Worm (Caenorhabditis elegans) whole organism, midembryonic: ENCODE measurements around the gene nono-1.
A peak's percentile ranks its signal among the peaks of the same experiment; 100 is the strongest.

Experiments used
- T22C8.4 ChIP-seq: fragments of 200-800 bp; sonication (Bioruptor generic); IDR thresholded peaks from 2 replicates; pipeline ENCODE4 v1.3.6; 2022; ENCODE audit warnings: missing genetic modification characterization, missing compliant biosample characterization
- cog-1 ChIP-seq: sonication (generic microtip); optimal IDR thresholded peaks from 2 replicates; lab custom pipeline; 2016; ENCODE audit warnings: missing genetic modification characterization, missing compliant biosample characterization
- flt-1 ChIP-seq: fragments of 200-800 bp; sonication (Bioruptor generic); IDR thresholded peaks from 2 replicates; pipeline ENCODE4 v1.3.6; 2022; ENCODE audit warnings: missing genetic modification characterization, missing compliant biosample characterization
- klf-2 ChIP-seq: fragments of 200-800 bp; sonication (Bioruptor generic); conservative IDR thresholded peaks from 2 replicates; pipeline ENCODE4 v1.3.6; 2022; ENCODE audit warnings: missing genetic modification reagents, missing genetic modification characterization, missing compliant biosample characterization
- med-1 ChIP-seq: sonication (generic microtip); optimal IDR thresholded peaks from 2 replicates; lab custom pipeline; 2017; ENCODE audit warnings: missing genetic modification characterization, mild to moderate bottlenecking, missing compliant biosample characterization, antibody characterized with exemption, missing genetic modification reagents; ENCODE audit not compliant: insufficient read depth
- ref-1 ChIP-seq: fragments of 200-800 bp; sonication (Bioruptor generic); conservative IDR thresholded peaks from 2 replicates; pipeline ENCODE4 v1.3.6; 2022; ENCODE audit warnings: missing genetic modification reagents, missing genetic modification characterization, missing compliant biosample characterization
- tab-1 ChIP-seq: fragments of 200-800 bp; sonication (Bioruptor generic); IDR thresholded peaks from 2 replicates; pipeline ENCODE4 v1.3.6; 2022; ENCODE audit warnings: missing genetic modification characterization, missing compliant biosample characterization
- ztf-23 ChIP-seq: fragments of 200-800 bp; sonication (Bioruptor generic); IDR thresholded peaks from 2 replicates; pipeline ENCODE4 v1.3.6; 2022; ENCODE audit warnings: missing genetic modification reagents, missing genetic modification characterization, missing compliant biosample characterization
- ztf-29 ChIP-seq: fragments of 200-800 bp; sonication (Bioruptor generic); IDR thresholded peaks from 2 replicates; pipeline ENCODE4 v1.3.6; 2022; ENCODE audit warnings: missing genetic modification reagents, missing genetic modification characterization, missing compliant biosample characterization

nono-1 gene

DNA sequence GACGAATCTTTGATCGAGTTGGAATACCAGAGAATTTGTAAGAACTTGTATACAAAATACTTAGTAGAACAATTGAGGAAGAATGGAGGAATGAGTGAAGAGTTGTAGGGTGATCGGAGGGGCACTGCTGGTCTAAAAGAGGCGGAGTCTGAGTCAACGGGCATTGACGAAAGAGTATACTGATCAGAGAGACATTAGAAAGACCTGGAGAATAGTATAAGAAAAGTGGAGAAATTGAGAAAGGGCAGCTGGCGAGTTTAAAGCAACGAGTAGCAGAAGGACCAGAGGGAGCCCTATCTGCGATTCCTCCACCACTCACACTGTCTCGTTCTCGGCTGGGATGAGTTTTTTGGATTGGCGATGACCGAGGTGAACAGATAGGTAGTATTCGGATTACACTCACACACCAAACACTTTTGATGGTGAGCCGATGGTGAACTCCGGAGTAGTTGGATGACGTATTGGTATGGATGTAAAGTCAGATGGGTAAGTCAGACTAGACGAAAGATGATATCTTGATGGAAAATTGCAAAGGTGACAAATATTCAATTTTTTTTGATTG, 26.5 kb downstream of the nono-1 start, which contains the start of gene EGAP1.5:
TSS of gene EGAP1.5 (plus strand) at position 289 of the 562 bp plus-strand sequence.
- TF ChIP-seq klf-2: no peak
- no peak for TF ChIP-seq ztf-23 (GFP tag; lab: Robert Waterston, UW)
- TF ChIP-seq ztf-29 (GFP tag; lab: Robert Waterston, UW): no peak
- TF ChIP-seq tab-1: 0 out of 2 replicates have a peak, but pooled peaks have one; percentile 23
- TF ChIP-seq ref-1: no peak
- TF ChIP-seq cog-1 (tag; lab: Kevin White, UChicago): no peak

- no peak for TF ChIP-seq cog-1 (tag; lab: Kevin White, UChicago)
- no peak for TF ChIP-seq ref-1
- TF ChIP-seq klf-2: no peak
- TF ChIP-seq ztf-23 (GFP tag; lab: Robert Waterston, UW): no peak
- no peak for TF ChIP-seq T22C8.4 (GFP tag; lab: Robert Waterston, UW)
- TF ChIP-seq flt-1 (GFP tag; lab: Robert Waterston, UW): no peak
- no peak for TF ChIP-seq ztf-29 (GFP tag; lab: Robert Waterston, UW)
- no peak for TF ChIP-seq tab-1
- no peak for TF ChIP-seq med-1 (GFP tag; lab: Kevin White, UChicago)
These were observed 27.4 kb downstream of the nono-1 start for ce11 chrIII:5930659-5931058.

ce11 chrIII:5925724-5926123, 32.3 kb downstream of the nono-1 start, which contains the start of the genes dnc-2 and bcl-7:
TSS of gene dnc-2 (minus strand) at chrIII:5925756.
TSS of gene bcl-7 (plus strand) at chrIII:5926086.
- TF ChIP-seq T22C8.4 (GFP tag; lab: Robert Waterston, UW): no peak
- TF ChIP-seq med-1 (GFP tag; lab: Kevin White, UChicago): no peak
- TF ChIP-seq ref-1: no peak
- TF ChIP-seq ztf-23 (GFP tag; lab: Robert Waterston, UW): no peak
- no peak for TF ChIP-seq cog-1 (tag; lab: Kevin White, UChicago)
- TF ChIP-seq tab-1: no peak
- no peak for TF ChIP-seq klf-2
- no peak for TF ChIP-seq ztf-29 (GFP tag; lab: Robert Waterston, UW)
- TF ChIP-seq flt-1 (GFP tag; lab: Robert Waterston, UW): no peak

ce11 chrIII:5922236-5922635, 35.8 kb downstream of the nono-1 start:
- TF ChIP-seq ref-1: no peak
- no peak for TF ChIP-seq tab-1
- no peak for TF ChIP-seq ztf-23 (GFP tag; lab: Robert Waterston, UW)
- no peak for TF ChIP-seq T22C8.4 (GFP tag; lab: Robert Waterston, UW)
- TF ChIP-seq klf-2: no peak
- no peak for TF ChIP-seq flt-1 (GFP tag; lab: Robert Waterston, UW)
- TF ChIP-seq med-1 (GFP tag; lab: Kevin White, UChicago): no peak
- TF ChIP-seq ztf-29 (GFP tag; lab: Robert Waterston, UW): no peak
- TF ChIP-seq cog-1 (tag; lab: Kevin White, UChicago): no peak

- no peak for TF ChIP-seq ref-1
These were observed 36.9 kb downstream of the nono-1 start for ce11 chrIII:5921067-5921678.

DNA sequence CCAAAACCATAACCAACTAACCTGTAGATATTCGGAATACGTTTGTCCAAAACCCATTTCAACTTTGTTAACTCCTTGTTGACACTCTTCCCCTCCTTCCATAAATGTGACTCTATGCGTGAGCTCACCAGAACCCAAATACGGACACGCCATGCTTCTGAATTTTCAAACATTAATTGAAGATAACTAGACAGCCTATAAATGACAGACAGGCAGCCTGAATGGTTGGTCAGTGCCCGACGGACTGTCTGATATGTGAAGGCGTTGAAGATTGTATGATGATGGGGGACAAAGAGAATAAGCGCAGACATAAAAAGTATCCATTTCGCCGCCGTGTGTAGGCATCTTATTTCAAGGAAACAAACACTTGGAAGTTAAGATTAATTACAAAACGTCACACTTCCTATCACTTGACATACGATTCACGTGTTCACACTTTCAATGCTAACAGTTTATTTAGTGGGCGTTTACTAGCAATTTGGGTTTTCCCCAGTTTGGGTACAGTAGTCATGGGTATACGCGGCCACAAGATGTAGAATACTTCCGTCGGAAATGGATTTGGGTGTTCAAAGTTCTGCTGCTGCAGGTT, 38.2 kb downstream of the nono-1 start, which contains the start of the genes tdo-2 and C28H8.2:
TSS of gene tdo-2 (minus strand) at position 157 of the 589 bp plus-strand sequence.
TSS of gene C28H8.2 (plus strand) at position 524 of the 589 bp plus-strand sequence.
- TF ChIP-seq flt-1 (GFP tag; lab: Robert Waterston, UW) (no peak), tab-1 (no peak), klf-2 (no peak), T22C8.4 (GFP tag; lab: Robert Waterston, UW) (no peak), med-1 (GFP tag; lab: Kevin White, UChicago) (no peak), ztf-23 (GFP tag; lab: Robert Waterston, UW) (no peak), ztf-29 (GFP tag; lab: Robert Waterston, UW) (no peak), cog-1 (tag; lab: Kevin White, UChicago) (no peak), ref-1 (no peak)

ce11 chrIII:5917365-5917958, 40.6 kb downstream of the nono-1 start:
- no peak for TF ChIP-seq ref-1
- TF ChIP-seq ztf-23 (GFP tag; lab: Robert Waterston, UW): no peak
- no peak for TF ChIP-seq tab-1
- no peak for TF ChIP-seq ztf-29 (GFP tag; lab: Robert Waterston, UW)
- TF ChIP-seq cog-1 (tag; lab: Kevin White, UChicago): no peak
- no peak for TF ChIP-seq med-1 (GFP tag; lab: Kevin White, UChicago)
- no peak for TF ChIP-seq klf-2

ce11 chrIII:5915926-5916325, 42.1 kb downstream of the nono-1 start:
- TF ChIP-seq cog-1 (tag; lab: Kevin White, UChicago): no peak
- TF ChIP-seq flt-1 (GFP tag; lab: Robert Waterston, UW): no peak
- TF ChIP-seq ref-1: no peak
- no peak for TF ChIP-seq med-1 (GFP tag; lab: Kevin White, UChicago)
- TF ChIP-seq ztf-29 (GFP tag; lab: Robert Waterston, UW): no peak
- no peak for TF ChIP-seq ztf-23 (GFP tag; lab: Robert Waterston, UW)
- no peak for TF ChIP-seq tab-1
- TF ChIP-seq klf-2: no peak
- no peak for TF ChIP-seq T22C8.4 (GFP tag; lab: Robert Waterston, UW)

- TF ChIP-seq tab-1: no peak
- no peak for TF ChIP-seq ztf-29 (GFP tag; lab: Robert Waterston, UW)
- no peak for TF ChIP-seq cog-1 (tag; lab: Kevin White, UChicago)
- no peak for TF ChIP-seq med-1 (GFP tag; lab: Kevin White, UChicago)
- TF ChIP-seq klf-2: no peak
- no peak for TF ChIP-seq ztf-23 (GFP tag; lab: Robert Waterston, UW)
- TF ChIP-seq flt-1 (GFP tag; lab: Robert Waterston, UW): no peak
- TF ChIP-seq ref-1: no peak
- no peak for TF ChIP-seq T22C8.4 (GFP tag; lab: Robert Waterston, UW)
These were observed 43.3 kb downstream of the nono-1 start for ce11 chrIII:5914717-5915116.
